Worm (Caenorhabditis elegans): ENCODE data around the gene nhr-222.
"Not testable (repeated sequence)": the region's sequence is repeated elsewhere in the genome, so short reads cannot be mapped to it uniquely, and the experiment has no call there.

Gene nhr-222

ce11 chrV:3507691-3508090 is 35.6 kb downstream of the nhr-222 start, which contains the start of gene str-225:
str-225 (plus strand) TSS chrV:3507822.
- TF ChIP-seq unc-62 (GFP tag; optimal IDR thresholded peaks at IDR 0.05) (no peak), elt-3 (tag; optimal IDR thresholded peaks at IDR 0.05) (no peak), ztf-11 (tag; optimal IDR thresholded peaks at IDR 0.05) (no peak), M03D4.4 (tag; optimal IDR thresholded peaks at IDR 0.05) (no peak), mab-5 (tag; optimal IDR thresholded peaks at IDR 0.05) (no peak), mep-1 (tag; optimal IDR thresholded peaks at IDR 0.05) (no peak), ceh-39 (tag; optimal IDR thresholded peaks at IDR 0.05) (no peak), sptf-1 (tag; optimal IDR thresholded peaks at IDR 0.05) (no peak), ceh-43 (GFP tag; optimal IDR thresholded peaks at IDR 0.05) (no peak), mls-2 (tag; optimal IDR thresholded peaks at IDR 0.05) (no peak), snpc-4 (tag; optimal IDR thresholded peaks at IDR 0.05) (no peak), bed-3 (GFP tag; optimal IDR thresholded peaks at IDR 0.05) (no peak), nhr-28 (tag; optimal IDR thresholded peaks at IDR 0.05) (no peak), pha-4 (tag; optimal IDR thresholded peaks at IDR 0.05) (no peak), lin-13 (tag; optimal IDR thresholded peaks at IDR 0.05) (no peak), ces-1 (GFP tag; optimal IDR thresholded peaks at IDR 0.05) (no peak), nhr-76 (tag; optimal IDR thresholded peaks at IDR 0.05) (no peak), nhr-237 (tag; optimal IDR thresholded peaks at IDR 0.05) (no peak)

DNA sequence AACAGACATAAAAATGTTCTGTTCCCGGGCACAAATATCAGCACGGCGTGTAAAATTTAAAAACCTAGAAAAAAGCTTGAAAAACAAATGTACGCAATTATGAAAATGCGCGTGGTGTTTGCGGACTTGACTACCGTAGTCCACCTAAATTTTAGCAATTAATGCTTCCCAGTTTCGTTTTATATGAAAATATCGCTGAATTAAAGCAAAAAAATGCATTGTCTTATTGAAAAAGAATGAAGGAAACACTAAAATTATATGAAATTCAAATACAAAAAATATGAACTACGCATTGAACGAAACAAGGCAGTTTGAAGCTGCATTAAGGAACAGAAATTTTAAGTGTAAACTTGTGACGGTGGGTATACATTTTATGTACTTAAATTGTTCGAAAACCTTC is 37.0 kb downstream of the nhr-222 start, which contains the start of gene ugt-64:
Gene ugt-64 (minus strand): TSS at position 101 of the 400 bp plus-strand sequence.
- TF ChIP-seq unc-39 (tag; optimal IDR thresholded peaks at IDR 0.05); unc-120 (tag; optimal IDR thresholded peaks at IDR 0.05; ENCODE audit: poor library complexity, severe bottlenecking); ceh-83 (GFP tag; optimal IDR thresholded peaks at IDR 0.05): not testable (repeated sequence)

ce11 chrV:3505745-3506144 is 37.5 kb downstream of the nhr-222 start:
- no peak for TF ChIP-seq cnd-1 (tag; optimal IDR thresholded peaks at IDR 0.05)
- TF ChIP-seq drap-1 (GFP tag; optimal IDR thresholded peaks at IDR 0.05): no peak
- no peak for TF ChIP-seq nhr-12 (tag; optimal IDR thresholded peaks at IDR 0.05)
- no peak for TF ChIP-seq ces-1 (GFP tag; optimal IDR thresholded peaks at IDR 0.05)
- no peak for TF ChIP-seq nhr-2 (tag; optimal IDR thresholded peaks at IDR 0.05)
- TF ChIP-seq ham-2 (GFP tag; optimal IDR thresholded peaks at IDR 0.05): no peak
- TF ChIP-seq lin-13 (tag; optimal IDR thresholded peaks at IDR 0.05): no peak
- TF ChIP-seq mls-2 (tag; optimal IDR thresholded peaks at IDR 0.05): no peak
- TF ChIP-seq hlh-1 (tag; optimal IDR thresholded peaks at IDR 0.05): no peak
- no peak for TF ChIP-seq sem-2 (GFP tag; optimal IDR thresholded peaks at IDR 0.05)
- TF ChIP-seq mab-5 (tag; optimal IDR thresholded peaks at IDR 0.05): no peak
- no peak for TF ChIP-seq mep-1 (tag; optimal IDR thresholded peaks at IDR 0.05)
- no peak for TF ChIP-seq elt-3 (tag; optimal IDR thresholded peaks at IDR 0.05)
- TF ChIP-seq flh-1 (GFP tag; optimal IDR thresholded peaks at IDR 0.05): no peak

ce11 chrV:3502038-3502437 is 41.2 kb downstream of the nhr-222 start, which contains the start of the genes C07G3.8 and C07G3.10:
C07G3.8 (minus strand) TSS chrV:3502138.
C07G3.10 (plus strand) TSS chrV:3502307.
- TF ChIP-seq lin-32 (GFP tag; optimal IDR thresholded peaks at IDR 0.05) (no peak), blmp-1 (tag; optimal IDR thresholded peaks at IDR 0.05) (no peak), ceh-43 (GFP tag; optimal IDR thresholded peaks at IDR 0.05) (no peak), ham-2 (GFP tag; optimal IDR thresholded peaks at IDR 0.05) (no peak), M03D4.4 (tag; optimal IDR thresholded peaks at IDR 0.05) (no peak), nhr-28 (tag; optimal IDR thresholded peaks at IDR 0.05) (no peak), nhr-76 (tag; optimal IDR thresholded peaks at IDR 0.05) (no peak), mep-1 (tag; optimal IDR thresholded peaks at IDR 0.05) (no peak), mls-2 (tag; optimal IDR thresholded peaks at IDR 0.05) (no peak), ces-1 (GFP tag; optimal IDR thresholded peaks at IDR 0.05) (no peak)

DNA sequence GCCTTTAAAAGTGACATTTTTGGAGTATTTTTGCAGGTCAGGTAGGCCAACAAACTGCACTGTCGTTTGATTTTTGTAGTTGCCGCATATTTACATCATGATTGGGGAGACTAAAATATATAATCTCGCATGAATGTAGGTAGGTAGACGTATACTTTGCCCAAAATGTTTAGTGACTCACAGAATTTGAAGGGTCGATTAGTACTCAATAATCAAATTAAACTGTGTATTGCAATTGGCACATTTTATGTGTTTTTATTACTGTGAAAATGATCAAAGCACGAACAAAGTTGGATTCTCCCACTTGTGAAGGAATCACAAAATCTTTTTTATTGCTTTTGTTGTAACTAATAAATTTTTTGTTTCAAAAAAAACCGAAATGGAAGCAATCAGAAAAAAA is 46.4 kb downstream of the nhr-222 start, which contains the start of gene C07G3.15:
Gene C07G3.15 (minus strand): TSS at position 101 of the 400 bp plus-strand sequence.
- TF ChIP-seq ceh-83 (GFP tag; optimal IDR thresholded peaks at IDR 0.05) (no peak), nhr-237 (tag; optimal IDR thresholded peaks at IDR 0.05) (no peak), ztf-11 (tag; optimal IDR thresholded peaks at IDR 0.05) (no peak), elt-3 (tag; optimal IDR thresholded peaks at IDR 0.05) (no peak), elt-1 (tag; optimal IDR thresholded peaks at IDR 0.05; ENCODE audit: borderline replicate concordance, insufficient read depth) (no peak), snpc-4 (tag; optimal IDR thresholded peaks at IDR 0.05) (no peak)
